Worm (Caenorhabditis elegans): ENCODE results near the gene clec-40.

clec-40 gene

DNA sequence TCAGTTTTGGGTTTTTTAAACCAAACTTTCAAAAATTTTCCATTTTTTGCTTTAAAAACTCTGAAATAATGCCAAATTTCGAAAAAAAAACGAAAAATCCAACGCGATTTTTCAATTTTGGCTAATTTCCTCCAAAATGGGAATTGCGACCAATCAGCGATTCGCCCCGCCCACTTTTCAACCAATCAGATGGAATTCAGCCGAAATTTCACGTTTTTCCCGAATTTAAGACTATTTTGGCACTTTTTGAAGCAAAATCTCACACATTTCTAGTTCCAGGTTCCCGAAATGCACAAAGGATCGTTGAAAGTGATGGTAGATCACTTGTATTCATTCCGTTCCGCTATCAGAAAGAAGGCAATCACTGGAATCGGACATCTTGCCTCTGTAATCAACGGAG lies 36.1 kb downstream of the clec-40 start:
- TF ChIP-seq nhr-129 (tag; optimal IDR thresholded peaks at IDR 0.05) (no peak), ceh-16 (tag; optimal IDR thresholded peaks at IDR 0.05) (no peak), F13H6.1 (tag; optimal IDR thresholded peaks at IDR 0.05) (no peak), peb-1 (tag; optimal IDR thresholded peaks at IDR 0.05) (no peak), ceh-82 (tag; optimal IDR thresholded peaks at IDR 0.05) (no peak), lin-11 (tag; optimal IDR thresholded peaks at IDR 0.05) (no peak), alr-1 (tag; optimal IDR thresholded peaks at IDR 0.05) (no peak), nhr-21 (tag; optimal IDR thresholded peaks at IDR 0.05) (no peak), ztf-4 (tag; optimal IDR thresholded peaks at IDR 0.05) (no peak), nhr-23 (tag; optimal IDR thresholded peaks at IDR 0.05) (no peak), nhr-10 (tag; optimal IDR thresholded peaks at IDR 0.05) (no peak), blmp-1 (tag; optimal IDR thresholded peaks at IDR 0.05; ENCODE audit: insufficient read depth) (no peak), gmeb-1 (tag; optimal IDR thresholded peaks at IDR 0.05) (no peak), C34F6.9 (tag; optimal IDR thresholded peaks at IDR 0.05) (no peak), mdl-1 (tag; optimal IDR thresholded peaks at IDR 0.05) (no peak), skn-1 (tag; optimal IDR thresholded peaks at IDR 0.05) (no peak), aly-2 (tag; optimal IDR thresholded peaks at IDR 0.05) (no peak), R02D3.7 (tag; optimal IDR thresholded peaks at IDR 0.05) (no peak)

DNA sequence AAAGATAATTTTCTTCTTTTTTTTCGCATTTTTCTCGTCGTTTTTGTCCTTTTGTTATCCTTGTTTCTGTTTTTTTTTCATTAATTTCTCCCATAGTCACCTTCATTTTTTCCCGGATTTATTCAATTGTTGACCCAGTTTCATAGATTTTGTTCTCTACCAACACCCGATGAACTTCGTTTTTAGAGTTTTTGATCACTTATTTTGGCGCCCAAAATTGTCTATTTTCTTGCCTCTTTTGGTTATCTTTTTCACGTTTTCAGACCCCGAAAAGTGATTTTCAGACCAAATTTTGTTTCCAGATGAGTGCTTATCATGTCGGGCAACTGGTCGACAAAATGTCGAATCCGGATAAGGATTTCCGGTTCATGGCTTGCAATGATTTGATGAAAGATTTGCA lies 38.3 kb downstream of the clec-40 start, which contains the start of gene cand-1:
Gene cand-1 (plus strand): TSS at position 301 of the 400 bp plus-strand sequence.
- no peak for TF ChIP-seq sma-9 (GFP tag; optimal IDR thresholded peaks at IDR 0.05)
- TF ChIP-seq sma-9 (tag; optimal IDR thresholded peaks at IDR 0.05), result no peak
- no peak for TF ChIP-seq mab-5 (tag; optimal IDR thresholded peaks at IDR 0.05)
- TF ChIP-seq lsy-2 (tag; optimal IDR thresholded peaks at IDR 0.05), result no peak
- no peak for TF ChIP-seq fos-1 (tag; optimal IDR thresholded peaks at IDR 0.05)
- no peak for TF ChIP-seq ceh-16 (tag; optimal IDR thresholded peaks at IDR 0.05)
- TF ChIP-seq mdl-1 (tag; optimal IDR thresholded peaks at IDR 0.05), result no peak
- TF ChIP-seq blmp-1 (tag; optimal IDR thresholded peaks at IDR 0.05; ENCODE audit: insufficient read depth), result no peak
- no peak for TF ChIP-seq unc-62 (GFP tag; optimal IDR thresholded peaks at IDR 0.05)
- TF ChIP-seq peb-1 (tag; optimal IDR thresholded peaks at IDR 0.05), result no peak
- no peak for TF ChIP-seq lin-13 (GFP tag; optimal IDR thresholded peaks at IDR 0.05)
- no peak for TF ChIP-seq alr-1 (tag; optimal IDR thresholded peaks at IDR 0.05)
- TF ChIP-seq unc-55 (GFP tag; optimal IDR thresholded peaks at IDR 0.05), result no peak
- TF ChIP-seq ceh-82 (tag; optimal IDR thresholded peaks at IDR 0.05), result no peak
- no peak for TF ChIP-seq nhr-129 (tag; optimal IDR thresholded peaks at IDR 0.05)
- TF ChIP-seq nhr-12 (tag; optimal IDR thresholded peaks at IDR 0.05), result no peak

DNA sequence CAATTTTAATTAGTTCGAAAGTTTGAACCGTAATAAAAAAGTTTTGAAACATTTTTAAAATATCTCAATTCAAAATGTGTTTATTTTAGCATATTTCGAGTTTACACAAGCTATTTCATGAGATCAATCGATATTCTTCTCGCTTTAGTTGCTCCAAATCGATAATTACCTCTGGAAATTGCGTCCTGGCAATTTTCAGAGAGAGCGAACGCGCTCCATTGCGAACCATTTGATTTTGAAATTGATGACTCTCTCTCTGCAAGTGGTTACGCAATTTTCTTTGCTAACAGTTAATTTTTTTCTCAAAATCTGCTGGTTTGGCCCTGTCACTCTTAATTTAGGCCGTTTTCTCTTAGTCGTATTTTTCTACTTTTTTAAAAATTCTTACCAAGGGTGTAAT lies 40.4 kb downstream of the clec-40 start:
- no peak for TF ChIP-seq F13H6.1 (tag; optimal IDR thresholded peaks at IDR 0.05)
- peak; percentile 30 for TF ChIP-seq unc-55 (GFP tag; optimal IDR thresholded peaks at IDR 0.05)

DNA sequence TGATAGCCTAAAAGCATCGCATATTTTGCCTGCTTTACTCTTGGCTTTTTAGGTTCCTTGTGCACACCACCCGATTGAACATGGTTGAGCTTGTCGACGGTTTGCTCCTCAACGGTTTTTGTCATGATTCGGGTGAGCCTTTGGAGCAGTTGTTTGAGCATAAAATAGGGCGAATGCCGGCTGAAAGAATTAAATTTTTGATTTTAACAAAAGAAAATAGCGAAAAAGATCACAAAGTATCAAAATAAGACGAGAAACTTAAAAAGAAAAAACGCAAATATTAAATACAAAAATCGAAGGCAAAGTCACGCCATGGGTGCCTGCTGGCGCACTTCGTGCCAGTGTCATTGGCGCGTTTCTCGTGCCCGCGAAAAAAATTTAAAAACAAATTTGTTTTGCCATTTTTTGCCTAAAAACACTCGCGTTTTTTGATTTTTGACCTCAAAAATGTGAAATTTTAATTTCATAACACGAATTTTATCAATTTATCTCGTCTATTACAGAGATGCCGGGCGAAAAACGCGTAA lies 46.0 kb downstream of the clec-40 start, which contains the start of the genes ctps-1 and pus-1:
Gene ctps-1 (plus strand): TSS at position 51 of the 527 bp plus-strand sequence.
Gene pus-1 (minus strand): TSS at position 125 of the 527 bp plus-strand sequence.
- TF ChIP-seq R02D3.7 (tag; optimal IDR thresholded peaks at IDR 0.05) (peak; percentile 7), snpc-4 (tag; optimal IDR thresholded peaks at IDR 0.05) (peak; percentile 76), lin-11 (tag; optimal IDR thresholded peaks at IDR 0.05) (peak; percentile 76), nhr-237 (tag; optimal IDR thresholded peaks at IDR 0.05) (no peak), ztf-11 (tag; optimal IDR thresholded peaks at IDR 0.05) (no peak), C34F6.9 (tag; optimal IDR thresholded peaks at IDR 0.05) (peak; percentile 77), nhr-25 (tag; optimal IDR thresholded peaks at IDR 0.05) (peak; percentile 40), alr-1 (tag; optimal IDR thresholded peaks at IDR 0.05) (no peak), egl-27 (tag; optimal IDR thresholded peaks at IDR 0.05) (peak; percentile 12), ceh-16 (tag; optimal IDR thresholded peaks at IDR 0.05) (peak; percentile 22), mab-5 (tag; optimal IDR thresholded peaks at IDR 0.05) (peak; percentile 28), nhr-77 (tag; optimal IDR thresholded peaks at IDR 0.05) (no peak), nhr-21 (tag; optimal IDR thresholded peaks at IDR 0.05) (peak; percentile 32), lin-13 (GFP tag; optimal IDR thresholded peaks at IDR 0.05) (peak; percentile 61), ZK546.5 (tag; optimal IDR thresholded peaks at IDR 0.05) (no peak), unc-55 (GFP tag; optimal IDR thresholded peaks at IDR 0.05) (peak; percentile 70), lsy-2 (tag; optimal IDR thresholded peaks at IDR 0.05) (peak; percentile 76 to 80), sma-3 (GFP tag; optimal IDR thresholded peaks at IDR 0.05) (peak; percentile 42), sma-9 (GFP tag; optimal IDR thresholded peaks at IDR 0.05) (no peak), sma-9 (tag; optimal IDR thresholded peaks at IDR 0.05) (no peak), gmeb-1 (tag; optimal IDR thresholded peaks at IDR 0.05) (peak; percentile 81), nhr-6 (tag; optimal IDR thresholded peaks at IDR 0.05) (no peak), crh-2 (tag; optimal IDR thresholded peaks at IDR 0.05) (peak; percentile 66), F13H6.1 (tag; optimal IDR thresholded peaks at IDR 0.05) (peak; percentile 46), nhr-129 (tag; optimal IDR thresholded peaks at IDR 0.05) (peak; percentile 27), zag-1 (tag; optimal IDR thresholded peaks at IDR 0.05) (no peak), elt-3 (tag; optimal IDR thresholded peaks at IDR 0.05) (no peak)
